Worm (Caenorhabditis elegans) whole organism, L4 larva: ENCODE measurements around the gene F01D4.5.

Experiments used
- D1046.2 ChIP-seq: fragments of 200-800 bp; sonication (Bioruptor generic); IDR thresholded peaks from 2 replicates; pipeline ENCODE4 v1.3.6; 2022; ENCODE audit warnings: missing genetic modification characterization, missing compliant biosample characterization
- F26F4.8 ChIP-seq: fragments of 200-800 bp; sonication (Bioruptor generic); conservative IDR thresholded peaks from 2 replicates; pipeline ENCODE4 v1.3.6; 2022; ENCODE audit warnings: missing genetic modification characterization, missing compliant biosample characterization
- F44E2.7 ChIP-seq: fragments of 200-800 bp; sonication (Bioruptor generic); IDR thresholded peaks from 2 replicates; pipeline ENCODE4 v2.1.2; 2022; ENCODE audit warnings: missing genetic modification characterization, missing compliant biosample characterization
- R02D3.7 ChIP-seq: fragments of 150-350 bp; sonication (generic microtip); optimal IDR thresholded peaks from 3 replicates; lab custom pipeline; 2014; ENCODE audit warnings: missing biosample characterization, missing genetic modification characterization
- T20F7.1 ChIP-seq: fragments of 200-800 bp; sonication (Bioruptor generic); optimal IDR thresholded peaks from 2 replicates; lab custom pipeline; 2018; ENCODE audit warnings: mild to moderate bottlenecking, missing genetic modification characterization, missing compliant biosample characterization
- Y105C5A.15 ChIP-seq: fragments of 200-800 bp; sonication (Bioruptor generic); IDR thresholded peaks from 2 replicates; pipeline ENCODE4 v1.3.6; 2022; ENCODE audit warnings: missing genetic modification characterization, missing compliant biosample characterization
- ZK546.5 ChIP-seq, 2 experiments: sonication (generic microtip); optimal IDR thresholded peaks; 2 replicates each; lab custom pipeline; 2017; ENCODE audit warnings: missing biosample characterization in 2 of 2, missing genetic modification characterization in 2 of 2
- aly-2 ChIP-seq: sonication (generic microtip); optimal IDR thresholded peaks from 2 replicates; lab custom pipeline; 2018; ENCODE audit warnings: missing biosample characterization, missing genetic modification characterization
- ama-1 ChIP-seq: fragments of 150-350 bp; optimal IDR thresholded peaks from 2 replicates; lab custom pipeline; 2014; ENCODE audit warnings: inconsistent platforms, mixed read lengths
- ceh-20 ChIP-seq: fragments of 200-800 bp; sonication (Bioruptor generic); IDR thresholded peaks from 2 replicates; pipeline ENCODE4 v1.3.6; 2022; ENCODE audit warnings: missing genetic modification reagents, missing genetic modification characterization, missing compliant biosample characterization
- ceh-32 ChIP-seq: sonication (generic microtip); optimal IDR thresholded peaks from 2 replicates; lab custom pipeline; 2016; ENCODE audit warnings: mild to moderate bottlenecking, missing genetic modification characterization, missing compliant biosample characterization; ENCODE audit not compliant: poor library complexity
- ceh-44 ChIP-seq: fragments of 200-800 bp; sonication (Bioruptor generic); IDR thresholded peaks from 2 replicates; pipeline ENCODE4 v1.3.6; 2022; ENCODE audit warnings: missing genetic modification reagents, missing genetic modification characterization, missing compliant biosample characterization
- ceh-82 ChIP-seq: sonication (generic microtip); optimal IDR thresholded peaks from 2 replicates; lab custom pipeline; 2017; ENCODE audit warnings: missing biosample characterization, missing genetic modification characterization
- ces-1 ChIP-seq: fragments of 150-350 bp; sonication (generic microtip); optimal IDR thresholded peaks from 4 replicates; lab custom pipeline; 2014; ENCODE audit warnings: missing biosample characterization, missing genetic modification reagents, missing genetic modification characterization
- daf-16 ChIP-seq, 3 experiments: sonication (generic microtip); optimal IDR thresholded peaks; 2 replicates each; lab custom pipeline; 2016 to 2017; ENCODE audit warnings: missing genetic modification characterization in 3 of 3, missing genetic modification reagents in 3 of 3, mild to moderate bottlenecking in 2 of 3, missing compliant biosample characterization in 2 of 3, missing biosample characterization in 1 of 3, moderate library complexity in 1 of 3
- dmd-9 ChIP-seq: fragments of 200-800 bp; sonication (Bioruptor generic); IDR thresholded peaks from 2 replicates; pipeline ENCODE4 v1.3.6; 2022; ENCODE audit warnings: missing genetic modification reagents, missing genetic modification characterization, missing compliant biosample characterization
- dpl-1 ChIP-seq: fragments of 150-350 bp; optimal IDR thresholded peaks from 2 replicates; lab custom pipeline; 2014; ENCODE audit warnings: missing biosample characterization, missing genetic modification reagents, missing genetic modification characterization
- duxl-1 ChIP-seq: sonication (generic microtip); optimal IDR thresholded peaks from 2 replicates; lab custom pipeline; 2016; ENCODE audit warnings: mild to moderate bottlenecking, missing genetic modification characterization, moderate library complexity, missing compliant biosample characterization; ENCODE audit not compliant: poor library complexity
- egl-43 ChIP-seq: fragments of 200-800 bp; sonication (Bioruptor generic); IDR thresholded peaks from 2 replicates; pipeline ENCODE4 v1.3.6; 2022; ENCODE audit warnings: missing genetic modification reagents, missing genetic modification characterization, missing compliant biosample characterization
- fkh-10 ChIP-seq: fragments of 150-350 bp; optimal IDR thresholded peaks from 2 replicates; lab custom pipeline; 2014; ENCODE audit warnings: missing biosample characterization, missing genetic modification reagents, missing genetic modification characterization
- hif-1 ChIP-seq, 2 experiments: sonication (generic microtip); optimal IDR thresholded peaks; 2 replicates each; lab custom pipeline; 2016 to 2017; ENCODE audit warnings: missing compliant biosample characterization in 2 of 2, missing genetic modification characterization in 2 of 2, missing genetic modification reagents in 2 of 2, missing genotype in 2 of 2, mild to moderate bottlenecking in 1 of 2
- hlh-11 ChIP-seq: fragments of 200-800 bp; sonication (Bioruptor generic); optimal IDR thresholded peaks from 2 replicates; lab custom pipeline; 2018; ENCODE audit warnings: mild to moderate bottlenecking, missing genetic modification characterization, missing compliant biosample characterization
- lim-7 ChIP-seq: fragments of 200-800 bp; sonication (Bioruptor generic); IDR thresholded peaks from 2 replicates; pipeline ENCODE4 v1.3.6; 2022; ENCODE audit warnings: missing genetic modification characterization, missing compliant biosample characterization
- lin-1 ChIP-seq: fragments of 200-800 bp; sonication (Bioruptor generic); IDR thresholded peaks from 2 replicates; pipeline ENCODE4 v1.3.6; 2022; ENCODE audit warnings: missing genetic modification reagents, missing genetic modification characterization, missing compliant biosample characterization
- lin-29 ChIP-seq: fragments of 200-800 bp; sonication (Bioruptor generic); IDR thresholded peaks from 2 replicates; pipeline ENCODE4 v1.3.6; 2022; ENCODE audit warnings: missing genetic modification reagents, missing genetic modification characterization, missing compliant biosample characterization
- lin-38 ChIP-seq: fragments of 200-800 bp; sonication (Bioruptor generic); IDR thresholded peaks from 2 replicates; pipeline ENCODE4 v1.3.6; 2022; ENCODE audit warnings: missing genetic modification reagents, missing genetic modification characterization, missing compliant biosample characterization
- lin-39 ChIP-seq: fragments of 150-350 bp; optimal IDR thresholded peaks from 2 replicates; lab custom pipeline; 2014; ENCODE audit warnings: missing biosample characterization, missing genetic modification reagents, missing genetic modification characterization
- lir-3 ChIP-seq: sonication (generic microtip); optimal IDR thresholded peaks from 2 replicates; lab custom pipeline; 2016; ENCODE audit warnings: mild to moderate bottlenecking, missing genetic modification characterization, missing compliant biosample characterization
- madf-5 ChIP-seq, 2 experiments: fragments of 200-800 bp; sonication (Bioruptor generic); IDR thresholded peaks; 2 replicates each; pipeline ENCODE4 v1.3.6; 2022; ENCODE audit warnings: missing compliant biosample characterization in 2 of 2, missing genetic modification characterization in 2 of 2
- madf-9 ChIP-seq: fragments of 200-800 bp; sonication (Bioruptor generic); conservative IDR thresholded peaks from 2 replicates; pipeline ENCODE4 v1.3.6; 2022; ENCODE audit warnings: missing genetic modification reagents, missing genetic modification characterization, missing compliant biosample characterization
- mes-2 ChIP-seq: sonication (generic microtip); optimal IDR thresholded peaks from 2 replicates; lab custom pipeline; 2016; ENCODE audit warnings: missing genotype, mild to moderate bottlenecking, missing genetic modification characterization, missing compliant biosample characterization; ENCODE audit not compliant: poor library complexity, severe bottlenecking
- mxl-3 ChIP-seq: fragments of 200-800 bp; sonication (Bioruptor generic); optimal IDR thresholded peaks from 2 replicates; lab custom pipeline; 2018; ENCODE audit warnings: mild to moderate bottlenecking, missing genetic modification characterization, missing compliant biosample characterization
- nhr-10 ChIP-seq: fragments of 150-350 bp; optimal IDR thresholded peaks from 2 replicates; lab custom pipeline; 2014; ENCODE audit warnings: missing biosample characterization, missing genetic modification characterization
- nhr-111 ChIP-seq: fragments of 200-800 bp; sonication (Bioruptor generic); optimal IDR thresholded peaks from 2 replicates; lab custom pipeline; 2018; ENCODE audit warnings: mild to moderate bottlenecking, missing genetic modification characterization, missing compliant biosample characterization
- nhr-25 ChIP-seq: sonication (generic microtip); optimal IDR thresholded peaks from 2 replicates; lab custom pipeline; 2017; ENCODE audit warnings: missing genetic modification characterization, mild to moderate bottlenecking, missing compliant biosample characterization, antibody characterized with exemption, moderate library complexity, borderline replicate concordance; ENCODE audit not compliant: insufficient read depth
- nhr-41 ChIP-seq: fragments of 200-800 bp; sonication (Bioruptor generic); IDR thresholded peaks from 2 replicates; pipeline ENCODE4 v1.3.6; 2022; ENCODE audit warnings: missing genetic modification reagents, missing genetic modification characterization, missing compliant biosample characterization
- nhr-42 ChIP-seq: fragments of 200-800 bp; sonication (Bioruptor generic); IDR thresholded peaks from 2 replicates; pipeline ENCODE4 v1.3.6; 2022; ENCODE audit warnings: missing genetic modification characterization, missing compliant biosample characterization
- nhr-77 ChIP-seq: fragments of 150-350 bp; optimal IDR thresholded peaks from 2 replicates; lab custom pipeline; 2014; ENCODE audit warnings: missing biosample characterization, missing genetic modification characterization
- pha-4 ChIP-seq, 2 experiments: fragments of 150-350 bp in 1 of 2; fragments of 200-800 bp in 1 of 2; sonication (Bioruptor generic) in 1 of 2; IDR thresholded peaks in 1 of 2; optimal IDR thresholded peaks in 1 of 2; 2 replicates each; pipeline versions ENCODE4 v1.3.6 to Lab custom; 2014 to 2022; ENCODE audit warnings: missing genetic modification characterization in 2 of 2, missing genetic modification reagents in 2 of 2, missing biosample characterization in 1 of 2, missing compliant biosample characterization in 1 of 2
- rbr-2 ChIP-seq: sonication (generic microtip); optimal IDR thresholded peaks from 2 replicates; lab custom pipeline; 2016; ENCODE audit warnings: missing genotype, missing genetic modification characterization, missing compliant biosample characterization
- saeg-2 ChIP-seq: fragments of 200-800 bp; sonication (Bioruptor generic); IDR thresholded peaks from 2 replicates; pipeline ENCODE4 v1.3.6; 2022; ENCODE audit warnings: missing genetic modification reagents, missing genetic modification characterization, missing compliant biosample characterization
- sdz-12 ChIP-seq: fragments of 200-800 bp; sonication (Bioruptor generic); optimal IDR thresholded peaks from 2 replicates; lab custom pipeline; 2018; ENCODE audit warnings: mild to moderate bottlenecking, missing genetic modification characterization, missing compliant biosample characterization
- snpc-1.2 ChIP-seq: fragments of 200-800 bp; sonication (Bioruptor generic); IDR thresholded peaks from 2 replicates; pipeline ENCODE4 v1.3.6; 2022; ENCODE audit warnings: missing genetic modification reagents, missing genetic modification characterization, missing compliant biosample characterization
- tag-97 ChIP-seq: fragments of 200-800 bp; sonication (Bioruptor generic); IDR thresholded peaks from 2 replicates; pipeline ENCODE4 v1.3.6; 2022; ENCODE audit warnings: missing genetic modification characterization, missing compliant biosample characterization
- tra-1 ChIP-seq: fragments of 200-800 bp; sonication (Bioruptor generic); IDR thresholded peaks from 2 replicates; pipeline ENCODE4 v1.3.6; 2022; ENCODE audit warnings: missing genetic modification reagents, missing genetic modification characterization, missing compliant biosample characterization
- unc-130 ChIP-seq: sonication (generic microtip); optimal IDR thresholded peaks from 2 replicates; lab custom pipeline; 2016; ENCODE audit warnings: missing genetic modification reagents, missing genetic modification characterization, missing compliant biosample characterization
- zag-1 ChIP-seq: fragments of 150-350 bp; optimal IDR thresholded peaks from 2 replicates; lab custom pipeline; 2014; ENCODE audit warnings: missing biosample characterization, missing genetic modification characterization
- zfp-2 ChIP-seq: sonication (generic microtip); optimal IDR thresholded peaks from 2 replicates; lab custom pipeline; 2016; ENCODE audit warnings: mild to moderate bottlenecking, missing genetic modification characterization, missing compliant biosample characterization
- zip-2 ChIP-seq: fragments of 150-350 bp; optimal IDR thresholded peaks from 2 replicates; lab custom pipeline; 2014; ENCODE audit warnings: missing biosample characterization, missing genetic modification characterization
- ztf-7 ChIP-seq: fragments of 150-350 bp; optimal IDR thresholded peaks from 2 replicates; lab custom pipeline; 2014; ENCODE audit warnings: missing biosample characterization, missing genetic modification characterization

Gene F01D4.5

ce11 chrIV:10502345-10502744 lies 18.9 kb upstream of the F01D4.5 start (continued):
- TF ChIP-seq ceh-44 (GFP tag; lab: Robert Waterston, UW) (no peak), R02D3.7 (tag; lab: Kevin White, UChicago) (no peak), nhr-111 (GFP tag; lab: Kevin White, UChicago) (no peak), unc-130 (no peak), lim-7 (no peak), T20F7.1 (GFP tag; lab: Kevin White, UChicago) (peak; percentile 23), madf-5 (GFP tag; IDR thresholded peaks at IDR 0.05; lab: Robert Waterston, UW) (no peak), ceh-32 (no peak), mxl-3 (GFP tag; lab: Kevin White, UChicago) (peak; percentile 8), F44E2.7 (GFP tag; lab: Robert Waterston, UW) (no peak), duxl-1 (no peak), saeg-2 (GFP tag; lab: Robert Waterston, UW) (no peak), dpl-1 (GFP tag; lab: Kevin White, UChicago) (no peak), daf-16 (GFP tag; optimal IDR thresholded peaks at IDR 0.05; lab: Kevin White, UChicago) (peak in 1 of 2 experiments; percentile 36), daf-16 (tag; optimal IDR thresholded peaks at IDR 0.05; lab: Kevin White, UChicago) (peak; percentile 97), ceh-82 (tag; lab: Kevin White, UChicago) (no peak), zag-1 (tag; lab: Kevin White, UChicago) (no peak), snpc-1.2 (GFP tag; lab: Robert Waterston, UW) (no peak), nhr-25 (no peak), zfp-2 (tag; lab: Kevin White, UChicago) (no peak), mes-2 (peak; percentile 74), ces-1 (GFP tag; lab: Kevin White, UChicago) (no peak), F26F4.8 (GFP tag; lab: Robert Waterston, UW) (no peak), pha-4 (GFP tag; IDR thresholded peaks at IDR 0.05; lab: Robert Waterston, UW) (peak; percentile 50; the same call in 1 of the 2 replicates), pha-4 (tag; optimal IDR thresholded peaks at IDR 0.05; lab: Kevin White, UChicago) (no peak), nhr-41 (no peak), lin-29 (no peak), lin-39 (tag; lab: Kevin White, UChicago) (no peak), sdz-12 (GFP tag; lab: Kevin White, UChicago) (no peak), dmd-9 (GFP tag; lab: Robert Waterston, UW) (no peak), hlh-11 (peak; percentile 96), nhr-77 (tag; lab: Kevin White, UChicago) (peak; percentile 86), nhr-10 (tag; lab: Kevin White, UChicago) (peak; percentile 51), egl-43 (GFP tag; lab: Robert Waterston, UW) (no peak), ztf-7 (tag; lab: Kevin White, UChicago) (no peak), Y105C5A.15 (no peak), tra-1 (GFP tag; lab: Robert Waterston, UW) (0 out of 2 replicates have a peak, but pooled peaks have one; percentile 57), aly-2 (tag; lab: Kevin White, UChicago) (no peak), madf-9 (GFP tag; lab: Robert Waterston, UW) (no peak), lin-1 (GFP tag; lab: Robert Waterston, UW) (0 out of 2 replicates have a peak, but pooled peaks have one; percentile 20), ZK546.5 (tag; optimal IDR thresholded peaks at IDR 0.05; lab: Kevin White, UChicago) (no peak), zip-2 (peak; percentile 32), hif-1 (tag; optimal IDR thresholded peaks at IDR 0.05; lab: Kevin White, UChicago) (peak in 1 of 2 experiments; percentile 84), D1046.2 (GFP tag; lab: Robert Waterston, UW) (no peak), ama-1 (peak; percentile 65), lir-3 (tag; lab: Kevin White, UChicago) (no peak), fkh-10 (GFP tag; lab: Kevin White, UChicago) (no peak), rbr-2 (tag; lab: Kevin White, UChicago) (no peak), lin-38 (GFP tag; lab: Robert Waterston, UW) (peak; percentile 26; the same call in 1 of the 2 replicates), tag-97 (GFP tag; lab: Robert Waterston, UW) (no peak), ceh-20 (GFP tag; lab: Robert Waterston, UW) (no peak), nhr-42 (0 out of 2 replicates have a peak, but pooled peaks have one; percentile 26)
